Fruit fly (Drosophila melanogaster) whole organism, pupa: ENCODE results near the gene Sdhaf3.

Source experiments
- CG10348 ChIP-seq: fragments of 200-800 bp; sonication (Bioruptor generic); IDR thresholded peaks from 2 replicates; pipeline ENCODE4 v1.3.6; 2022; ENCODE audit warnings: missing biosample characterization, missing genetic modification characterization
- CG12605 ChIP-seq: fragments of 200-800 bp; sonication (Bioruptor generic); IDR thresholded peaks from 2 replicates; pipeline ENCODE4 v1.3.6; 2022; ENCODE audit warnings: missing biosample characterization, missing genetic modification characterization
- CG13204 ChIP-seq: fragments of 200-800 bp; sonication (Bioruptor generic); optimal IDR thresholded peaks from 2 replicates; lab custom pipeline; 2018; ENCODE audit warnings: missing biosample characterization, mild to moderate bottlenecking, missing genetic modification characterization, moderate library complexity
- CG14655 ChIP-seq: fragments of 200-800 bp; sonication (Bioruptor generic); optimal IDR thresholded peaks from 3 replicates; lab custom pipeline; 2017; ENCODE audit warnings: mild to moderate bottlenecking, missing biosample characterization, missing genetic modification reagents, missing genetic modification characterization
- CG15710 ChIP-seq: fragments of 200-800 bp; sonication (Bioruptor generic); optimal IDR thresholded peaks from 2 replicates; lab custom pipeline; 2018; ENCODE audit warnings: missing biosample characterization, mild to moderate bottlenecking, missing genetic modification characterization, moderate library complexity
- CG17806 ChIP-seq: fragments of 200-800 bp; sonication (Bioruptor generic); optimal IDR thresholded peaks from 2 replicates; lab custom pipeline; 2018; ENCODE audit warnings: missing biosample characterization, mild to moderate bottlenecking, missing genetic modification characterization, moderate library complexity
- CG32121 ChIP-seq: fragments of 200-800 bp; sonication (Bioruptor generic); IDR thresholded peaks from 2 replicates; pipeline ENCODE4 v1.3.6; 2022; ENCODE audit warnings: missing biosample characterization, missing genetic modification characterization
- CG34367 ChIP-seq: fragments of 200-800 bp; sonication (Bioruptor generic); optimal IDR thresholded peaks from 2 replicates; lab custom pipeline; 2018; ENCODE audit warnings: missing biosample characterization, mild to moderate bottlenecking, missing genetic modification characterization
- CG4496 ChIP-seq: fragments of 200-800 bp; sonication (Bioruptor generic); IDR thresholded peaks from 3 replicates; pipeline ENCODE4 v1.3.6; 2022; ENCODE audit warnings: missing biosample characterization, missing genetic modification characterization
- CG8159 ChIP-seq: fragments of 200-800 bp; sonication (Bioruptor generic); optimal IDR thresholded peaks from 3 replicates; lab custom pipeline; 2018; ENCODE audit warnings: missing biosample characterization, mild to moderate bottlenecking, missing genetic modification characterization, moderate library complexity
- CG8301 ChIP-seq: fragments of 200-800 bp; sonication (Bioruptor generic); optimal IDR thresholded peaks from 2 replicates; lab custom pipeline; 2018; ENCODE audit warnings: missing biosample characterization, mild to moderate bottlenecking, missing genetic modification characterization
- CG9948 ChIP-seq: fragments of 200-800 bp; sonication (Bioruptor generic); optimal IDR thresholded peaks from 2 replicates; lab custom pipeline; 2018; ENCODE audit warnings: missing biosample characterization, mild to moderate bottlenecking, missing genetic modification characterization, moderate library complexity
- D1 ChIP-seq: fragments of 200-800 bp; sonication (Bioruptor generic); optimal IDR thresholded peaks from 2 replicates; lab custom pipeline; 2018; ENCODE audit warnings: missing biosample characterization, mild to moderate bottlenecking, missing genetic modification characterization, moderate library complexity
- EcR ChIP-seq: fragments of 200-800 bp; sonication (Bioruptor generic); optimal IDR thresholded peaks from 3 replicates; lab custom pipeline; 2019; ENCODE audit warnings: missing biosample characterization, missing genetic modification characterization, mild to moderate bottlenecking, moderate library complexity, missing genetic modification reagents
- Ets98B ChIP-seq: fragments of 200-800 bp; sonication (Bioruptor generic); IDR thresholded peaks from 2 replicates; pipeline ENCODE4 v1.3.6; 2022; ENCODE audit warnings: missing biosample characterization, missing genetic modification characterization
- Pif1A ChIP-seq: fragments of 200-800 bp; sonication (Bioruptor generic); optimal IDR thresholded peaks from 3 replicates; lab custom pipeline; 2016; ENCODE audit warnings: missing biosample characterization, missing genetic modification characterization
- Pif1B ChIP-seq: fragments of 200-800 bp; sonication (Bioruptor generic); optimal IDR thresholded peaks from 3 replicates; lab custom pipeline; 2016; ENCODE audit warnings: missing biosample characterization, missing genetic modification characterization
- Snoo ChIP-seq: fragments of 200-800 bp; sonication (Bioruptor generic); optimal IDR thresholded peaks from 3 replicates; lab custom pipeline; 2017; ENCODE audit warnings: missing biosample characterization, mild to moderate bottlenecking, missing genetic modification characterization, inconsistent platforms
- fd96Ca ChIP-seq: fragments of 200-800 bp; sonication (Bioruptor generic); IDR thresholded peaks from 3 replicates; pipeline ENCODE4 v1.3.6; 2022; ENCODE audit warnings: missing biosample characterization, missing genetic modification characterization
- gl ChIP-seq: fragments of 200-800 bp; sonication (Bioruptor generic); optimal IDR thresholded peaks from 2 replicates; lab custom pipeline; 2018; ENCODE audit warnings: missing biosample characterization, mild to moderate bottlenecking, missing genetic modification characterization
- rn ChIP-seq: fragments of 200-800 bp; sonication (Bioruptor generic); IDR thresholded peaks from 2 replicates; pipeline ENCODE4 v1.3.6; 2022; ENCODE audit warnings: missing biosample characterization, missing genetic modification characterization

Sdhaf3 gene

dm6 chr3R:16449187-16449973 is 32.9 kb downstream of the Sdhaf3 start:
- TF ChIP-seq CG10348 (GFP tag; lab: Robert Waterston, UW) (peak; percentile 97), CG15710 (peak; percentile 99), rn (GFP tag; lab: Robert Waterston, UW) (peak; percentile 99), CG13204 (GFP tag; lab: Kevin White, UChicago) (peak; percentile 97), Pif1B (GFP tag; lab: Kevin White, UChicago) (peak; percentile 95), gl (tag; lab: Kevin White, UChicago) (peak; percentile 95), CG32121 (GFP tag; lab: Robert Waterston, UW) (peak; percentile 98), CG12605 (peak; percentile 98), Ets98B (GFP tag; lab: Robert Waterston, UW) (peak; percentile 99), fd96Ca (GFP tag; lab: Robert Waterston, UW) (peak; percentile 99), CG17806 (tag; lab: Kevin White, UChicago) (peak; percentile 99), Snoo (tag; lab: Kevin White, UChicago) (peak; percentile 89), CG8159 (tag; lab: Kevin White, UChicago) (peak; percentile 99), CG34367 (tag; lab: Kevin White, UChicago) (peak; percentile 99), CG9948 (tag; lab: Kevin White, UChicago) (peak; percentile 99), EcR (GFP tag; lab: Kevin White, UChicago) (peak; percentile 77), CG14655 (peak; percentile 99), Pif1A (GFP tag; lab: Kevin White, UChicago) (peak; percentile 99), D1 (tag; lab: Kevin White, UChicago) (peak; percentile 94), CG4496 (peak; percentile 99), CG8301 (tag; lab: Kevin White, UChicago) (peak; percentile 98)

dm6 chr3R:16448378-16449134 is 33.7 kb downstream of the Sdhaf3 start:
- TF ChIP-seq CG34367 (tag; lab: Kevin White, UChicago): peak; percentile 86
- no peak for TF ChIP-seq D1 (tag; lab: Kevin White, UChicago)
- TF ChIP-seq CG17806 (tag; lab: Kevin White, UChicago): peak; percentile 76
- TF ChIP-seq CG8301 (tag; lab: Kevin White, UChicago): peak; percentile 89
- no peak for TF ChIP-seq Snoo (tag; lab: Kevin White, UChicago)
- peak; percentile 44 for TF ChIP-seq CG13204 (GFP tag; lab: Kevin White, UChicago)
- peak; percentile 87 for TF ChIP-seq fd96Ca (GFP tag; lab: Robert Waterston, UW)
- peak; percentile 89 for TF ChIP-seq CG14655
- TF ChIP-seq gl (tag; lab: Kevin White, UChicago): peak; percentile 87
- peak; percentile 86 for TF ChIP-seq rn (GFP tag; lab: Robert Waterston, UW)
- TF ChIP-seq CG12605: peak; percentile 87
- TF ChIP-seq Pif1A (GFP tag; lab: Kevin White, UChicago): no peak
- TF ChIP-seq CG32121 (GFP tag; lab: Robert Waterston, UW): peak; percentile 63
- no peak for TF ChIP-seq CG8159 (tag; lab: Kevin White, UChicago)
- no peak for TF ChIP-seq CG15710
- TF ChIP-seq CG10348 (GFP tag; lab: Robert Waterston, UW): peak; percentile 49; the same call in 1 of the 2 replicates
- peak; percentile 82 for TF ChIP-seq Ets98B (GFP tag; lab: Robert Waterston, UW)
- no peak for TF ChIP-seq EcR (GFP tag; lab: Kevin White, UChicago)
- peak; percentile 95 for TF ChIP-seq CG4496
- no peak for TF ChIP-seq Pif1B (GFP tag; lab: Kevin White, UChicago)
- peak; percentile 84 for TF ChIP-seq CG9948 (tag; lab: Kevin White, UChicago)

- TF ChIP-seq fd96Ca (GFP tag; lab: Robert Waterston, UW) (no peak), CG13204 (GFP tag; lab: Kevin White, UChicago) (no peak), CG8301 (tag; lab: Kevin White, UChicago) (no peak), Pif1A (GFP tag; lab: Kevin White, UChicago) (no peak), D1 (tag; lab: Kevin White, UChicago) (no peak), CG8159 (tag; lab: Kevin White, UChicago) (no peak), CG9948 (tag; lab: Kevin White, UChicago) (no peak), CG10348 (GFP tag; lab: Robert Waterston, UW) (no peak), CG17806 (tag; lab: Kevin White, UChicago) (no peak), rn (GFP tag; lab: Robert Waterston, UW) (no peak), CG32121 (GFP tag; lab: Robert Waterston, UW) (no peak), CG34367 (tag; lab: Kevin White, UChicago) (no peak), CG12605 (no peak)
- TF ChIP-seq, all 21 proteins: peak for 0
Measured at dm6 chr3R:16447448-16448045, 34.7 kb downstream of the Sdhaf3 start.

- no peak for TF ChIP-seq CG15710
- TF ChIP-seq rn (GFP tag; lab: Robert Waterston, UW): no peak
- TF ChIP-seq Pif1B (GFP tag; lab: Kevin White, UChicago): no peak
- no peak for TF ChIP-seq EcR (GFP tag; lab: Kevin White, UChicago)
- no peak for TF ChIP-seq CG9948 (tag; lab: Kevin White, UChicago)
- TF ChIP-seq Pif1A (GFP tag; lab: Kevin White, UChicago): no peak
- TF ChIP-seq CG32121 (GFP tag; lab: Robert Waterston, UW): no peak
- no peak for TF ChIP-seq D1 (tag; lab: Kevin White, UChicago)
- no peak for TF ChIP-seq CG8159 (tag; lab: Kevin White, UChicago)
- TF ChIP-seq CG4496: no peak
- TF ChIP-seq CG14655: no peak
- TF ChIP-seq fd96Ca (GFP tag; lab: Robert Waterston, UW): no peak
- TF ChIP-seq CG13204 (GFP tag; lab: Kevin White, UChicago): no peak
- no peak for TF ChIP-seq CG8301 (tag; lab: Kevin White, UChicago)
- TF ChIP-seq gl (tag; lab: Kevin White, UChicago): no peak
- no peak for TF ChIP-seq CG17806 (tag; lab: Kevin White, UChicago)
- no peak for TF ChIP-seq CG10348 (GFP tag; lab: Robert Waterston, UW)
- no peak for TF ChIP-seq CG34367 (tag; lab: Kevin White, UChicago)
Measured at dm6 chr3R:16446836-16447235, 35.4 kb downstream of the Sdhaf3 start.
